Worm (Caenorhabditis elegans) whole organism, young adult: ENCODE data around the gene csn-4.
A peak's percentile ranks its signal among the peaks of the same experiment; 100 is the strongest.

Experiments used
- B0019.2 ChIP-seq: fragments of 200-800 bp; sonication (Bioruptor generic); conservative IDR thresholded peaks from 2 replicates; pipeline ENCODE4 v1.3.6; 2022; ENCODE audit warnings: missing genetic modification reagents, missing genetic modification characterization, missing compliant biosample characterization
- B0336.3 ChIP-seq: fragments of 200-800 bp; sonication (Bioruptor generic); IDR thresholded peaks from 2 replicates; pipeline ENCODE4 v1.3.6; 2022; ENCODE audit warnings: missing genetic modification characterization, missing compliant biosample characterization
- C06A6.2 ChIP-seq: fragments of 200-800 bp; sonication (Bioruptor generic); conservative IDR thresholded peaks from 2 replicates; pipeline ENCODE4 v1.3.6; 2022; ENCODE audit warnings: missing genetic modification characterization, missing compliant biosample characterization
- F10E7.11 ChIP-seq: sonication (generic microtip); optimal IDR thresholded peaks from 2 replicates; lab custom pipeline; 2017; ENCODE audit warnings: mild to moderate bottlenecking, missing genetic modification characterization, moderate library complexity, missing compliant biosample characterization
- F22D6.2 ChIP-seq: sonication (generic microtip); optimal IDR thresholded peaks from 2 replicates; lab custom pipeline; 2016; ENCODE audit warnings: mild to moderate bottlenecking, missing genetic modification characterization, missing compliant biosample characterization
- F39B2.1 ChIP-seq: fragments of 200-800 bp; sonication (Bioruptor generic); IDR thresholded peaks from 2 replicates; pipeline ENCODE4 v1.3.6; 2022; ENCODE audit warnings: missing genetic modification reagents, missing genetic modification characterization, missing compliant biosample characterization
- F49E8.2 ChIP-seq: sonication (generic microtip); optimal IDR thresholded peaks from 3 replicates; lab custom pipeline; 2017; ENCODE audit warnings: missing genetic modification characterization, mild to moderate bottlenecking, missing compliant biosample characterization, antibody characterized with exemption, moderate library complexity; ENCODE audit not compliant: insufficient read depth
- F55B11.4 ChIP-seq: sonication (generic microtip); optimal IDR thresholded peaks from 2 replicates; lab custom pipeline; 2016; ENCODE audit warnings: missing compliant biosample characterization, missing genetic modification characterization, borderline replicate concordance; ENCODE audit not compliant: insufficient read depth
- F57A8.1 ChIP-seq: fragments of 200-800 bp; sonication (Bioruptor generic); optimal IDR thresholded peaks from 2 replicates; lab custom pipeline; 2018; ENCODE audit warnings: mild to moderate bottlenecking, missing genetic modification characterization, moderate library complexity, missing compliant biosample characterization
- F57C9.4 ChIP-seq: sonication (generic microtip); optimal IDR thresholded peaks from 2 replicates; lab custom pipeline; 2017; ENCODE audit warnings: mild to moderate bottlenecking, missing genetic modification characterization, missing compliant biosample characterization
- T07F8.4 ChIP-seq: sonication (generic microtip); optimal IDR thresholded peaks from 2 replicates; lab custom pipeline; 2016; ENCODE audit warnings: mild to moderate bottlenecking, missing genetic modification characterization, moderate library complexity, missing compliant biosample characterization
- Y53F4B.3 ChIP-seq: fragments of 200-800 bp; sonication (Bioruptor generic); IDR thresholded peaks from 2 replicates; pipeline ENCODE4 v1.3.6; 2022; ENCODE audit warnings: missing genetic modification reagents, missing genetic modification characterization, missing compliant biosample characterization
- Y53G8AR.9 ChIP-seq: fragments of 200-800 bp; sonication (Bioruptor generic); conservative IDR thresholded peaks from 2 replicates; pipeline ENCODE4 v1.3.6; 2022; ENCODE audit warnings: missing genetic modification reagents, missing genetic modification characterization, missing compliant biosample characterization
- Y95B8A.8 ChIP-seq: fragments of 200-800 bp; sonication (Bioruptor generic); IDR thresholded peaks from 2 replicates; pipeline ENCODE4 v1.3.6; 2022; ENCODE audit warnings: missing genetic modification reagents, missing genetic modification characterization, missing compliant biosample characterization
- akir-1 ChIP-seq: fragments of 200-800 bp; sonication (Bioruptor generic); optimal IDR thresholded peaks from 2 replicates; lab custom pipeline; 2018; ENCODE audit warnings: mild to moderate bottlenecking, missing genetic modification characterization, moderate library complexity, missing compliant biosample characterization
- aptf-2 ChIP-seq: fragments of 200-800 bp; sonication (Bioruptor generic); conservative IDR thresholded peaks from 2 replicates; pipeline ENCODE4 v1.3.6; 2022; ENCODE audit warnings: missing genetic modification reagents, missing genetic modification characterization, missing compliant biosample characterization
- aptf-3 ChIP-seq: fragments of 200-800 bp; sonication (Bioruptor generic); IDR thresholded peaks from 2 replicates; pipeline ENCODE4 v1.3.6; 2022; ENCODE audit warnings: missing genetic modification characterization, missing compliant biosample characterization
- attf-5 ChIP-seq: fragments of 200-800 bp; sonication (Bioruptor generic); optimal IDR thresholded peaks from 2 replicates; lab custom pipeline; 2018; ENCODE audit warnings: mild to moderate bottlenecking, missing genetic modification characterization, missing compliant biosample characterization
- attf-6 ChIP-seq: fragments of 200-800 bp; sonication (Bioruptor generic); IDR thresholded peaks from 2 replicates; pipeline ENCODE4 v1.3.6; 2022; ENCODE audit warnings: missing genetic modification reagents, missing genetic modification characterization, missing compliant biosample characterization
- bed-1 ChIP-seq: fragments of 200-800 bp; sonication (Bioruptor generic); IDR thresholded peaks from 2 replicates; pipeline ENCODE4 v1.3.6; 2022; ENCODE audit warnings: missing genetic modification reagents, missing genetic modification characterization, missing compliant biosample characterization
- ccch-3 ChIP-seq: fragments of 200-800 bp; sonication (Bioruptor generic); optimal IDR thresholded peaks from 2 replicates; lab custom pipeline; 2018; ENCODE audit warnings: mild to moderate bottlenecking, missing genetic modification characterization, missing compliant biosample characterization
- cebp-2 ChIP-seq: fragments of 200-800 bp; sonication (Bioruptor generic); IDR thresholded peaks from 2 replicates; pipeline ENCODE4 v1.3.6; 2022; ENCODE audit warnings: missing genetic modification characterization, missing compliant biosample characterization
- ceh-27 ChIP-seq: fragments of 200-800 bp; sonication (Bioruptor generic); optimal IDR thresholded peaks from 2 replicates; lab custom pipeline; 2018; ENCODE audit warnings: mild to moderate bottlenecking, missing genetic modification characterization, moderate library complexity, missing compliant biosample characterization
- chd-7 ChIP-seq: sonication (generic microtip); optimal IDR thresholded peaks from 2 replicates; lab custom pipeline; 2016; ENCODE audit warnings: mild to moderate bottlenecking, missing genetic modification characterization, moderate library complexity, missing compliant biosample characterization
- dpff-1 ChIP-seq: sonication (generic microtip); optimal IDR thresholded peaks from 2 replicates; lab custom pipeline; 2017; ENCODE audit warnings: mild to moderate bottlenecking, missing genetic modification characterization, missing compliant biosample characterization
- ekl-4 ChIP-seq: fragments of 200-800 bp; sonication (Bioruptor generic); IDR thresholded peaks from 2 replicates; pipeline ENCODE4 v1.3.6; 2022; ENCODE audit warnings: missing genetic modification reagents, missing genetic modification characterization, missing compliant biosample characterization
- ets-4 ChIP-seq: fragments of 200-800 bp; sonication (Bioruptor generic); optimal IDR thresholded peaks from 2 replicates; lab custom pipeline; 2018; ENCODE audit warnings: mild to moderate bottlenecking, missing genetic modification characterization, missing compliant biosample characterization
- gei-17 ChIP-seq: fragments of 200-800 bp; sonication (Bioruptor generic); optimal IDR thresholded peaks from 2 replicates; lab custom pipeline; 2018; ENCODE audit warnings: mild to moderate bottlenecking, missing genetic modification characterization, missing compliant biosample characterization
- hlh-26 ChIP-seq: fragments of 200-800 bp; sonication (Bioruptor generic); conservative IDR thresholded peaks from 2 replicates; pipeline ENCODE4 v1.3.6; 2022; ENCODE audit warnings: missing genetic modification reagents, missing genetic modification characterization, missing compliant biosample characterization
- hrde-1 ChIP-seq: sonication (generic microtip); optimal IDR thresholded peaks from 2 replicates; lab custom pipeline; 2016; ENCODE audit warnings: missing genetic modification characterization, mild to moderate bottlenecking, missing compliant biosample characterization, moderate library complexity, missing genotype, missing genetic modification reagents, borderline replicate concordance
- hsf-1 ChIP-seq: fragments of 200-800 bp; sonication (Bioruptor generic); IDR thresholded peaks from 2 replicates; pipeline ENCODE4 v1.3.6; 2022; ENCODE audit warnings: missing genetic modification reagents, missing genetic modification characterization, missing compliant biosample characterization
- lag-1 ChIP-seq: fragments of 200-800 bp; sonication (Bioruptor generic); IDR thresholded peaks from 2 replicates; pipeline ENCODE4 v1.3.6; 2022; ENCODE audit warnings: missing genetic modification reagents, missing genetic modification characterization, missing compliant biosample characterization
- let-526 ChIP-seq: fragments of 200-800 bp; sonication (Bioruptor generic); IDR thresholded peaks from 2 replicates; pipeline ENCODE4 v1.3.6; 2022; ENCODE audit warnings: missing genetic modification reagents, missing genetic modification characterization, missing compliant biosample characterization
- madf-8 ChIP-seq: fragments of 200-800 bp; sonication (Bioruptor generic); conservative IDR thresholded peaks from 2 replicates; pipeline ENCODE4 v1.3.6; 2022; ENCODE audit warnings: missing genetic modification reagents, missing genetic modification characterization, missing compliant biosample characterization
- mes-4 ChIP-seq: sonication (generic microtip); optimal IDR thresholded peaks from 2 replicates; lab custom pipeline; 2016; ENCODE audit warnings: missing genotype, missing genetic modification characterization, missing compliant biosample characterization
- nfyb-1 ChIP-seq: fragments of 200-800 bp; sonication (Bioruptor generic); IDR thresholded peaks from 2 replicates; pipeline ENCODE4 v1.3.6; 2022; ENCODE audit warnings: missing genetic modification reagents, missing genetic modification characterization, missing compliant biosample characterization
- nhr-80 ChIP-seq: sonication (generic microtip); optimal IDR thresholded peaks from 2 replicates; lab custom pipeline; 2016; ENCODE audit warnings: missing genetic modification characterization, missing compliant biosample characterization
- nhr-90 ChIP-seq: sonication (generic microtip); optimal IDR thresholded peaks from 2 replicates; lab custom pipeline; 2016; ENCODE audit warnings: missing genotype, mild to moderate bottlenecking, missing genetic modification characterization, missing compliant biosample characterization
- pbrm-1 ChIP-seq: fragments of 200-800 bp; sonication (Bioruptor generic); IDR thresholded peaks from 2 replicates; pipeline ENCODE4 v1.3.6; 2022; ENCODE audit warnings: missing genetic modification reagents, missing genetic modification characterization, missing compliant biosample characterization
- pha-4 ChIP-seq: fragments of 150-350 bp; sonication (generic microtip); optimal IDR thresholded peaks from 2 replicates; lab custom pipeline; 2014; ENCODE audit warnings: missing biosample characterization, missing genetic modification reagents, missing genetic modification characterization
- rcor-1 ChIP-seq: fragments of 200-800 bp; sonication (Bioruptor generic); IDR thresholded peaks from 2 replicates; pipeline ENCODE4 v1.3.6; 2022; ENCODE audit warnings: missing genetic modification reagents, missing genetic modification characterization, missing compliant biosample characterization
- snpc-1.1 ChIP-seq: sonication (generic microtip); optimal IDR thresholded peaks from 2 replicates; lab custom pipeline; 2017; ENCODE audit warnings: missing genetic modification characterization, mild to moderate bottlenecking, missing compliant biosample characterization, antibody characterized with exemption, moderate library complexity, missing genotype, missing genetic modification reagents; ENCODE audit not compliant: insufficient read depth
- snpc-3.4 ChIP-seq: sonication (generic microtip); optimal IDR thresholded peaks from 2 replicates; lab custom pipeline; 2017; ENCODE audit warnings: missing genetic modification characterization, mild to moderate bottlenecking, missing compliant biosample characterization, antibody characterized with exemption, moderate library complexity, missing genotype, missing genetic modification reagents
- sptf-2 ChIP-seq: fragments of 200-800 bp; sonication (Bioruptor generic); optimal IDR thresholded peaks from 2 replicates; lab custom pipeline; 2018; ENCODE audit warnings: mild to moderate bottlenecking, missing genetic modification characterization, missing compliant biosample characterization
- tbx-9 ChIP-seq: sonication (generic microtip); optimal IDR thresholded peaks from 2 replicates; lab custom pipeline; 2016; ENCODE audit warnings: borderline replicate concordance, missing genetic modification characterization, inconsistent platforms, missing compliant biosample characterization
- ztf-25 ChIP-seq: fragments of 200-800 bp; sonication (Bioruptor generic); IDR thresholded peaks from 2 replicates; pipeline ENCODE4 v1.3.6; 2022; ENCODE audit warnings: missing genetic modification reagents, missing genetic modification characterization, missing compliant biosample characterization

The csn-4 gene

ce11 chrIV:1093870-1094564 is 7.2 kb upstream of the csn-4 start, which contains the start of the genes cct-8 and Y55F3AR.2 (continued):
- TF ChIP-seq lag-1 (GFP tag; lab: Robert Waterston, UW) (0 out of 2 replicates have a peak, but pooled peaks have one; percentile 74), F57A8.1 (no peak), cebp-2 (GFP tag; lab: Robert Waterston, UW) (peak; percentile 96), mes-4 (tag; lab: Kevin White, UChicago) (peak; percentile 35), attf-5 (GFP tag; lab: Kevin White, UChicago) (peak; percentile 97), aptf-3 (GFP tag; lab: Robert Waterston, UW) (peak; percentile 83; the same call in 1 of the 2 replicates), F22D6.2 (tag; lab: Kevin White, UChicago) (peak; percentile 86), nhr-80 (tag; lab: Kevin White, UChicago) (peak; percentile 29), ekl-4 (GFP tag; lab: Robert Waterston, UW) (peak; percentile 99), ceh-27 (GFP tag; lab: Kevin White, UChicago) (peak; percentile 96), sptf-2 (peak; percentile 8), nhr-90 (tag; lab: Kevin White, UChicago) (peak; percentile 49), ets-4 (GFP tag; lab: Kevin White, UChicago) (peak; percentile 30), dpff-1 (tag; lab: Kevin White, UChicago) (peak; percentile 77), T07F8.4 (tag; lab: Kevin White, UChicago) (peak; percentile 4), rcor-1 (peak; percentile 97), ccch-3 (GFP tag; lab: Kevin White, UChicago) (peak; percentile 1), let-526 (GFP tag; lab: Robert Waterston, UW) (peak; percentile 96), chd-7 (tag; lab: Kevin White, UChicago) (peak; percentile 95), hlh-26 (GFP tag; lab: Robert Waterston, UW) (no peak), Y95B8A.8 (GFP tag; lab: Robert Waterston, UW) (peak; percentile 97), madf-8 (GFP tag; lab: Robert Waterston, UW) (peak; percentile 89), F57C9.4 (tag; lab: Kevin White, UChicago) (peak; percentile 65), Y53G8AR.9 (peak; percentile 100), B0019.2 (peak; percentile 93), B0336.3 (GFP tag; lab: Robert Waterston, UW) (peak; percentile 99), pha-4 (tag; lab: Kevin White, UChicago) (peak; percentile 88), akir-1 (GFP tag; lab: Kevin White, UChicago) (no peak), aptf-2 (GFP tag; lab: Robert Waterston, UW) (peak; percentile 71), F55B11.4 (tag; lab: Kevin White, UChicago) (no peak), gei-17 (GFP tag; lab: Kevin White, UChicago) (peak; percentile 93), snpc-3.4 (tag; lab: Kevin White, UChicago) (peak; percentile 96), nfyb-1 (GFP tag; lab: Robert Waterston, UW) (peak; percentile 99), hsf-1 (peak; percentile 98), hrde-1 (peak; percentile 88), ztf-25 (GFP tag; lab: Robert Waterston, UW) (peak; percentile 71; the same call in 1 of the 2 replicates), bed-1 (0 out of 2 replicates have a peak, but pooled peaks have one; percentile 77), F39B2.1 (peak; percentile 94), C06A6.2 (GFP tag; lab: Robert Waterston, UW) (peak; percentile 96), pbrm-1 (GFP tag; lab: Robert Waterston, UW) (peak; percentile 99), Y53F4B.3 (GFP tag; lab: Robert Waterston, UW) (peak; percentile 62; the same call in 1 of the 2 replicates), F49E8.2 (tag; lab: Kevin White, UChicago) (peak; percentile 95), snpc-1.1 (tag; lab: Kevin White, UChicago) (peak; percentile 71), attf-6 (GFP tag; lab: Robert Waterston, UW) (peak; percentile 91), tbx-9 (peak; percentile 50), F10E7.11 (tag; lab: Kevin White, UChicago) (peak; percentile 94)
